Worm (Caenorhabditis elegans) whole organism, L1 larva: ENCODE data around the gene twf-2.

Experiments
- ama-1 ChIP-seq: fragments of 150-350 bp; optimal IDR thresholded peaks from 2 replicates; lab custom pipeline; 2014
- isw-1 ChIP-seq: fragments of 200-800 bp; sonication (Bioruptor generic); IDR thresholded peaks from 2 replicates; pipeline ENCODE4 v1.3.6; 2022; ENCODE audit warnings: missing genetic modification characterization, missing compliant biosample characterization
- lin-35 ChIP-seq, 2 experiments: fragments of 150-350 bp; optimal IDR thresholded peaks; 2 replicates each; lab custom pipeline; 2014; ENCODE audit warnings: missing biosample characterization in 2 of 2, missing genetic modification characterization in 2 of 2, missing genetic modification reagents in 2 of 2
- lin-39 ChIP-seq: fragments of 150-350 bp; optimal IDR thresholded peaks from 2 replicates; lab custom pipeline; 2014; ENCODE audit warnings: missing biosample characterization, missing genetic modification reagents, missing genetic modification characterization
- mep-1 ChIP-seq: fragments of 150-350 bp; optimal IDR thresholded peaks from 2 replicates; lab custom pipeline; 2014; ENCODE audit warnings: missing biosample characterization, missing genetic modification characterization
- nhr-77 ChIP-seq: fragments of 150-350 bp; optimal IDR thresholded peaks from 2 replicates; lab custom pipeline; 2014; ENCODE audit warnings: missing biosample characterization, missing genetic modification characterization

DNA sequence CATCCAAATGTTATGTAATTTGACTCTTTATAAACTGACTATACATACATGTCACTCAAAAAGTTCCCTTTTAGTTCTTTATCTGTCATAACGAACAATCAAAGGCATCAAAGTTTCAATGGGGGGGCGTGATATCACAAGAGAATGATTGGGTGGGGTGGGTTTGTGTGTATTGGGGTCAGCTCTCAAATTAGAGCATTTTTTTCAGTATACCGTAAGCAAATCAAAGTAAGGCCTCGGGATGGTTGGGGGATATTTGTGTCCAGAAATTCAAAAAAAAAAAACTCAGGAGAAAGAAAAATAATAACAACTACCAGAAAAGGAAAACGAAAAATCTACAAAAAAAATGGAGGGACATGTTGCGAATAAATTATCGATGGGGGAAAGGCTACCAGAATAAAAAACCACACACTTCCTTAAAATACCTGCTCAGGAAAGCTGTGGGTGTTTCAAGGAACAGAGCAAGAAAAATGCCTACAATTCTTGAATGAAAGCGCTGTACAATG lies 47.5 kb upstream of the twf-2 start, which contains the start of gene F01G12.18:
- TF ChIP-seq nhr-77 (tag; lab: Kevin White, UChicago) (no peak), ama-1 (lab: Kevin White, UChicago) (no peak), lin-35 (GFP tag; optimal IDR thresholded peaks at IDR 0.05; lab: Kevin White, UChicago) (no peak), mep-1 (tag; lab: Kevin White, UChicago) (no peak), isw-1 (GFP tag; lab: Robert Waterston, UW) (no peak), lin-39 (tag; lab: Kevin White, UChicago) (no peak)
